Fruit fly (Drosophila melanogaster): ENCODE results near the gene CG34250.
A peak's percentile ranks its signal among the peaks of the same experiment; 100 is the strongest.

CG34250 gene

DNA sequence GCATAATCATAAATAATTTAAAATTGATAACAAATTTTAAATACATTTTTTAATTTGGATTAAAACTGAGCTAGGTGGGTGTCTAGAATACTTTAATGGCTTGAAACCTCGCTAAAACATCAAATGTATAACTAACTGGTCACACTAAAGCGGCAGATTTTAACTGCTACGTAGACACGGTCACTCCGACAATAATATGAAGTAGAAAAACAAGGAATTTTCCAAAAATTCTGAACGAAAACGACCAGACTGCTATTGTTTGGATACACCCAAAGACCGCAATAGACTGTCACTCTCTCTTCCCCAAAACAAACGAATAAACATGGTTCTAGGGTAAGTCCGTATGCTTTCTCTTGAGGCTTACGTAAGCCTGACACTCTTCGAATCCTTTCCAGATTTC, 10.2 kb upstream of the CG34250 start, which contains the start of gene QIL1 (continued):
- TF ChIP-seq Ptx1 (GFP tag; IDR thresholded peaks at IDR 0.05), result no peak
- no peak for TF ChIP-seq Aef1 (GFP tag; IDR thresholded peaks at IDR 0.05)
- TF ChIP-seq Dref (GFP tag; IDR thresholded peaks at IDR 0.05), result peak; percentile 44; the same call in 1 of the 2 replicates
- no peak for TF ChIP-seq Hr78 (GFP tag; optimal IDR thresholded peaks at IDR 0.05)
- TF ChIP-seq CG4404 (GFP tag; IDR thresholded peaks at IDR 0.05), result no peak
- no peak for TF ChIP-seq CG2129 (GFP tag; IDR thresholded peaks at IDR 0.05; ENCODE audit: partially characterized antibody)
- TF ChIP-seq CG32767 (GFP tag; IDR thresholded peaks at IDR 0.05), result no peak
- no peak for TF ChIP-seq CG12219 (GFP tag; optimal IDR thresholded peaks at IDR 0.05)
- no peak for TF ChIP-seq cato (GFP tag; optimal IDR thresholded peaks at IDR 0.05; ENCODE audit: borderline replicate concordance)
- TF ChIP-seq CG14860 (GFP tag; IDR thresholded peaks at IDR 0.05; ENCODE audit: partially characterized antibody), result no peak
- no peak for TF ChIP-seq CG4730 (GFP tag; IDR thresholded peaks at IDR 0.05)
- TF ChIP-seq CG2712 (tag; optimal IDR thresholded peaks at IDR 0.05), result peak; percentile 40
- TF ChIP-seq oc (tag; optimal IDR thresholded peaks at IDR 0.05), result no peak
- TF ChIP-seq dan (GFP tag; IDR thresholded peaks at IDR 0.05), result no peak
- no peak for TF ChIP-seq vvl (GFP tag; IDR thresholded peaks at IDR 0.05)
- TF ChIP-seq sim (GFP tag; IDR thresholded peaks at IDR 0.05), result no peak
- no peak for TF ChIP-seq GATAe (GFP tag; conservative IDR thresholded peaks at IDR 0.05)
- peak; percentile 33; the same call in 1 of the 2 replicates for TF ChIP-seq Bgb (GFP tag; IDR thresholded peaks at IDR 0.05; ENCODE audit: partially characterized antibody)
- no peak for TF ChIP-seq Hsf (GFP tag; optimal IDR thresholded peaks at IDR 0.05)
- no peak for TF ChIP-seq Gug (GFP tag; IDR thresholded peaks at IDR 0.05)
- no peak for TF ChIP-seq sqz (GFP tag; optimal IDR thresholded peaks at IDR 0.05)
- no peak for TF ChIP-seq scrt (GFP tag; optimal IDR thresholded peaks at IDR 0.05)
- no peak for TF ChIP-seq pnt (GFP tag; optimal IDR thresholded peaks at IDR 0.05)
- peak; percentile 2 for TF ChIP-seq NfI (GFP tag; optimal IDR thresholded peaks at IDR 0.05)
- TF ChIP-seq Sox102F (GFP tag; optimal IDR thresholded peaks at IDR 0.05), result no peak
- TF ChIP-seq Nf-YC (tag; optimal IDR thresholded peaks at IDR 0.05), result peak; percentile 14
- no peak for TF ChIP-seq wdn (GFP tag; IDR thresholded peaks at IDR 0.05)
- peak; percentile 77 for TF ChIP-seq trem (tag; optimal IDR thresholded peaks at IDR 0.05)
- no peak for TF ChIP-seq ato (GFP tag; IDR thresholded peaks at IDR 0.05; ENCODE audit: partially characterized antibody)
- no peak for TF ChIP-seq CG34422 (GFP tag; IDR thresholded peaks at IDR 0.05)
- TF ChIP-seq CG2116 (GFP tag; optimal IDR thresholded peaks at IDR 0.05), result peak; percentile 59
- peak; percentile 47 for TF ChIP-seq Med (GFP tag)
- no peak for TF ChIP-seq seq (GFP tag; IDR thresholded peaks at IDR 0.05)
- TF ChIP-seq lola (GFP tag; optimal IDR thresholded peaks at IDR 0.05), result no peak
- TF ChIP-seq sisA (GFP tag; IDR thresholded peaks at IDR 0.05), result no peak
- TF ChIP-seq kah (GFP tag; optimal IDR thresholded peaks at IDR 0.05), result no peak
- no peak for TF ChIP-seq CG1602 (GFP tag; optimal IDR thresholded peaks at IDR 0.05)
- TF ChIP-seq CG1529 (GFP tag; optimal IDR thresholded peaks at IDR 0.05), result no peak
- no peak for TF ChIP-seq CG43689 (GFP tag; IDR thresholded peaks at IDR 0.05)
- no peak for TF ChIP-seq crp (GFP tag; optimal IDR thresholded peaks at IDR 0.05)
- no peak for TF ChIP-seq tll (GFP tag; optimal IDR thresholded peaks at IDR 0.05)
- TF ChIP-seq CG32532 (GFP tag; IDR thresholded peaks at IDR 0.05), result no peak
- peak; percentile 66 for TF ChIP-seq HmgZ (tag; optimal IDR thresholded peaks at IDR 0.05)
- TF ChIP-seq Elba2 (GFP tag; optimal IDR thresholded peaks at IDR 0.05), result no peak
- no peak for TF ChIP-seq otp (GFP tag; IDR thresholded peaks at IDR 0.05)
- TF ChIP-seq CG2678 (tag; optimal IDR thresholded peaks at IDR 0.05), result no peak
- TF ChIP-seq CG12659 (GFP tag; optimal IDR thresholded peaks at IDR 0.05), result peak; percentile 47
- no peak for TF ChIP-seq al (GFP tag; IDR thresholded peaks at IDR 0.05)
- no peak for TF ChIP-seq run (tag; optimal IDR thresholded peaks at IDR 0.05)
- TF ChIP-seq Hand (GFP tag; optimal IDR thresholded peaks at IDR 0.05), result no peak
- no peak for TF ChIP-seq CG12155 (GFP tag; optimal IDR thresholded peaks at IDR 0.05)
